Worm (Caenorhabditis elegans) whole organism, late embryonic: Measurements from ENCODE around the gene unc-1.

Experiments
- C08G9.2 ChIP-seq: sonication (generic microtip); optimal IDR thresholded peaks from 2 replicates; lab custom pipeline; 2016; ENCODE audit warnings: mild to moderate bottlenecking, missing genetic modification characterization, moderate library complexity, missing compliant biosample characterization
- C38D4.7 ChIP-seq: fragments of 200-800 bp; sonication (Bioruptor generic); optimal IDR thresholded peaks from 2 replicates; lab custom pipeline; 2018; ENCODE audit warnings: mild to moderate bottlenecking, missing genetic modification characterization, moderate library complexity, missing compliant biosample characterization
- F13H6.1 ChIP-seq: sonication (generic microtip); optimal IDR thresholded peaks from 2 replicates; lab custom pipeline; 2016; ENCODE audit warnings: missing genetic modification characterization, missing compliant biosample characterization
- K02D7.2 ChIP-seq: sonication (generic microtip); optimal IDR thresholded peaks from 2 replicates; lab custom pipeline; 2017; ENCODE audit warnings: mild to moderate bottlenecking, missing genetic modification characterization, missing compliant biosample characterization
- Y22D7AL.16 ChIP-seq: sonication (generic microtip); optimal IDR thresholded peaks from 2 replicates; lab custom pipeline; 2016; ENCODE audit warnings: missing genetic modification characterization, missing compliant biosample characterization
- ahr-1 ChIP-seq: sonication (generic microtip); optimal IDR thresholded peaks from 2 replicates; lab custom pipeline; 2016; ENCODE audit warnings: missing genetic modification characterization, missing compliant biosample characterization
- ama-1 ChIP-seq: fragments of 150-350 bp; optimal IDR thresholded peaks from 2 replicates; lab custom pipeline; 2014
- ceh-14 ChIP-seq: sonication (generic microtip); optimal IDR thresholded peaks from 2 replicates; lab custom pipeline; 2016; ENCODE audit warnings: missing genotype, missing genetic modification characterization, missing compliant biosample characterization
- ceh-18 ChIP-seq: sonication (generic microtip); optimal IDR thresholded peaks from 2 replicates; lab custom pipeline; 2016; ENCODE audit warnings: missing genetic modification characterization, missing compliant biosample characterization
- ceh-2 ChIP-seq: sonication (generic microtip); optimal IDR thresholded peaks from 2 replicates; lab custom pipeline; 2016; ENCODE audit warnings: missing genotype, missing genetic modification characterization, missing compliant biosample characterization
- ceh-22 ChIP-seq: sonication (generic microtip); optimal IDR thresholded peaks from 2 replicates; lab custom pipeline; 2017; ENCODE audit warnings: missing biosample characterization, missing genetic modification characterization
- ceh-30 ChIP-seq: fragments of 150-350 bp; optimal IDR thresholded peaks from 2 replicates; lab custom pipeline; 2014; ENCODE audit warnings: missing biosample characterization, missing genetic modification characterization
- ceh-31 ChIP-seq: sonication (generic microtip); optimal IDR thresholded peaks from 2 replicates; lab custom pipeline; 2016; ENCODE audit warnings: missing genetic modification characterization, missing compliant biosample characterization
- ceh-34 ChIP-seq: sonication (generic microtip); optimal IDR thresholded peaks from 2 replicates; lab custom pipeline; 2016; ENCODE audit warnings: mild to moderate bottlenecking, missing genetic modification characterization, missing compliant biosample characterization
- ceh-48 ChIP-seq: sonication (generic microtip); optimal IDR thresholded peaks from 2 replicates; lab custom pipeline; 2016; ENCODE audit warnings: missing genetic modification characterization, inconsistent platforms, missing compliant biosample characterization
- ceh-6 ChIP-seq: fragments of 200-800 bp; sonication (Bioruptor generic); optimal IDR thresholded peaks from 2 replicates; lab custom pipeline; 2018; ENCODE audit warnings: mild to moderate bottlenecking, missing genetic modification characterization, missing compliant biosample characterization
- ceh-9 ChIP-seq: sonication (generic microtip); optimal IDR thresholded peaks from 2 replicates; lab custom pipeline; 2016; ENCODE audit warnings: mild to moderate bottlenecking, missing genetic modification characterization, inconsistent platforms, missing compliant biosample characterization
- dmd-4 ChIP-seq: sonication (generic microtip); optimal IDR thresholded peaks from 2 replicates; lab custom pipeline; 2016; ENCODE audit warnings: borderline replicate concordance, missing genetic modification characterization, missing compliant biosample characterization
- elt-2 ChIP-seq: sonication (generic microtip); optimal IDR thresholded peaks from 2 replicates; lab custom pipeline; 2016; ENCODE audit warnings: missing genetic modification reagents, missing genetic modification characterization, missing compliant biosample characterization
- elt-4 ChIP-seq: sonication (generic microtip); optimal IDR thresholded peaks from 2 replicates; lab custom pipeline; 2016; ENCODE audit warnings: missing genetic modification characterization, missing compliant biosample characterization
- eyg-1 ChIP-seq: sonication (generic microtip); optimal IDR thresholded peaks from 2 replicates; lab custom pipeline; 2016; ENCODE audit warnings: missing genotype, missing genetic modification characterization, missing compliant biosample characterization
- fax-1 ChIP-seq: sonication (generic microtip); optimal IDR thresholded peaks from 2 replicates; lab custom pipeline; 2016; ENCODE audit warnings: missing genotype, missing genetic modification characterization, missing compliant biosample characterization
- fkh-6 ChIP-seq: sonication (generic microtip); optimal IDR thresholded peaks from 2 replicates; lab custom pipeline; 2016; ENCODE audit warnings: missing genetic modification characterization, missing compliant biosample characterization
- gmeb-2 ChIP-seq: sonication (generic microtip); optimal IDR thresholded peaks from 2 replicates; lab custom pipeline; 2016; ENCODE audit warnings: missing genetic modification characterization, inconsistent platforms, missing compliant biosample characterization
- hlh-30 ChIP-seq: sonication (generic microtip); optimal IDR thresholded peaks from 2 replicates; lab custom pipeline; 2017; ENCODE audit warnings: antibody characterized with exemption, missing genetic modification characterization, missing compliant biosample characterization; ENCODE audit not compliant: insufficient read depth
- hlh-6 ChIP-seq: sonication (generic microtip); optimal IDR thresholded peaks from 2 replicates; lab custom pipeline; 2016; ENCODE audit warnings: missing genotype, missing genetic modification characterization, missing compliant biosample characterization
- hlh-8 ChIP-seq: sonication (generic microtip); optimal IDR thresholded peaks from 2 replicates; lab custom pipeline; 2016; ENCODE audit warnings: missing genotype, missing genetic modification characterization, missing compliant biosample characterization
- lim-6 ChIP-seq: sonication (generic microtip); optimal IDR thresholded peaks from 2 replicates; lab custom pipeline; 2016; ENCODE audit warnings: missing genetic modification characterization, missing compliant biosample characterization
- madf-2 ChIP-seq: sonication (generic microtip); optimal IDR thresholded peaks from 2 replicates; lab custom pipeline; 2017; ENCODE audit warnings: missing genetic modification characterization, missing compliant biosample characterization
- nfya-1 ChIP-seq: sonication (generic microtip); optimal IDR thresholded peaks from 2 replicates; lab custom pipeline; 2017; ENCODE audit warnings: missing genetic modification characterization, mild to moderate bottlenecking, missing compliant biosample characterization, antibody characterized with exemption, moderate library complexity
- nhr-232 ChIP-seq: sonication (generic microtip); optimal IDR thresholded peaks from 2 replicates; lab custom pipeline; 2016; ENCODE audit warnings: missing genetic modification characterization, missing compliant biosample characterization
- npax-4 ChIP-seq: sonication (generic microtip); optimal IDR thresholded peaks from 2 replicates; lab custom pipeline; 2016; ENCODE audit warnings: missing genetic modification characterization, missing compliant biosample characterization
- pag-3 ChIP-seq: sonication (generic microtip); optimal IDR thresholded peaks from 2 replicates; lab custom pipeline; 2016; ENCODE audit warnings: missing compliant biosample characterization, missing genetic modification characterization, borderline replicate concordance
- pat-9 ChIP-seq: fragments of 200-800 bp; sonication (Bioruptor generic); optimal IDR thresholded peaks from 2 replicates; lab custom pipeline; 2018; ENCODE audit warnings: mild to moderate bottlenecking, missing genetic modification characterization, moderate library complexity, missing compliant biosample characterization
- pax-1 ChIP-seq: fragments of 150-350 bp; optimal IDR thresholded peaks from 2 replicates; lab custom pipeline; 2014; ENCODE audit warnings: missing biosample characterization, missing genetic modification characterization
- pha-2 ChIP-seq: sonication (generic microtip); optimal IDR thresholded peaks from 2 replicates; lab custom pipeline; 2017; ENCODE audit warnings: mild to moderate bottlenecking, missing genetic modification characterization, missing compliant biosample characterization
- pha-4 ChIP-seq: fragments of 150-350 bp; optimal IDR thresholded peaks from 2 replicates; lab custom pipeline; 2018; ENCODE audit warnings: missing biosample characterization, missing genetic modification reagents, missing genetic modification characterization
- pros-1 ChIP-seq: fragments of 150-350 bp; optimal IDR thresholded peaks from 2 replicates; lab custom pipeline; 2014; ENCODE audit warnings: missing biosample characterization, missing genetic modification reagents, missing genetic modification characterization
- ref-2 ChIP-seq: sonication (generic microtip); optimal IDR thresholded peaks from 2 replicates; lab custom pipeline; 2016; ENCODE audit warnings: missing genetic modification characterization, missing compliant biosample characterization
- rnt-1 ChIP-seq: sonication (generic microtip); optimal IDR thresholded peaks from 2 replicates; lab custom pipeline; 2016; ENCODE audit warnings: missing genetic modification characterization, missing compliant biosample characterization
- sdc-2 ChIP-seq: sonication (generic microtip); optimal IDR thresholded peaks from 2 replicates; lab custom pipeline; 2016; ENCODE audit warnings: missing genotype, missing genetic modification characterization, missing compliant biosample characterization
- sox-2 ChIP-seq: fragments of 200-800 bp; sonication (Bioruptor generic); IDR thresholded peaks from 2 replicates; pipeline ENCODE4 v1.3.6; 2022; ENCODE audit warnings: missing genetic modification reagents, missing genetic modification characterization, missing compliant biosample characterization
- sox-4 ChIP-seq: sonication (generic microtip); optimal IDR thresholded peaks from 2 replicates; lab custom pipeline; 2017; ENCODE audit warnings: mild to moderate bottlenecking, missing genetic modification characterization, inconsistent platforms, missing compliant biosample characterization
- syd-9 ChIP-seq: sonication (generic microtip); optimal IDR thresholded peaks from 2 replicates; lab custom pipeline; 2016; ENCODE audit warnings: mild to moderate bottlenecking, missing genetic modification characterization, moderate library complexity, missing compliant biosample characterization
- tbx-2 ChIP-seq: sonication (generic microtip); optimal IDR thresholded peaks from 2 replicates; lab custom pipeline; 2016; ENCODE audit warnings: missing genetic modification characterization, missing compliant biosample characterization
- tbx-7 ChIP-seq: sonication (generic microtip); optimal IDR thresholded peaks from 2 replicates; lab custom pipeline; 2016; ENCODE audit warnings: missing genotype, missing genetic modification characterization, missing compliant biosample characterization
- unc-3 ChIP-seq, 2 experiments: fragments of 200-800 bp in 1 of 2; sonication (Bioruptor generic) in 1 of 2; sonication (generic microtip) in 1 of 2; conservative IDR thresholded peaks in 1 of 2; optimal IDR thresholded peaks in 1 of 2; 2 replicates each; pipeline versions ENCODE4 v1.3.6 to Lab custom; 2016 to 2022; ENCODE audit warnings: missing compliant biosample characterization in 2 of 2, missing genetic modification characterization in 2 of 2, missing genetic modification reagents in 1 of 2
- unc-42 ChIP-seq: sonication (generic microtip); optimal IDR thresholded peaks from 2 replicates; lab custom pipeline; 2016; ENCODE audit warnings: missing genotype, missing genetic modification characterization, missing compliant biosample characterization
- unc-55 ChIP-seq: sonication (generic microtip); optimal IDR thresholded peaks from 2 replicates; lab custom pipeline; 2017; ENCODE audit warnings: missing biosample characterization, missing genetic modification reagents, missing genetic modification characterization
- unc-86 ChIP-seq: sonication (generic microtip); optimal IDR thresholded peaks from 2 replicates; lab custom pipeline; 2016; ENCODE audit warnings: missing genetic modification characterization, missing compliant biosample characterization
- zip-5 ChIP-seq: sonication (generic microtip); optimal IDR thresholded peaks from 2 replicates; lab custom pipeline; 2016; ENCODE audit warnings: missing genetic modification characterization, missing compliant biosample characterization
- ztf-16 ChIP-seq: sonication (generic microtip); optimal IDR thresholded peaks from 2 replicates; lab custom pipeline; 2017; ENCODE audit warnings: missing genetic modification characterization, missing compliant biosample characterization

unc-1 gene

DNA sequence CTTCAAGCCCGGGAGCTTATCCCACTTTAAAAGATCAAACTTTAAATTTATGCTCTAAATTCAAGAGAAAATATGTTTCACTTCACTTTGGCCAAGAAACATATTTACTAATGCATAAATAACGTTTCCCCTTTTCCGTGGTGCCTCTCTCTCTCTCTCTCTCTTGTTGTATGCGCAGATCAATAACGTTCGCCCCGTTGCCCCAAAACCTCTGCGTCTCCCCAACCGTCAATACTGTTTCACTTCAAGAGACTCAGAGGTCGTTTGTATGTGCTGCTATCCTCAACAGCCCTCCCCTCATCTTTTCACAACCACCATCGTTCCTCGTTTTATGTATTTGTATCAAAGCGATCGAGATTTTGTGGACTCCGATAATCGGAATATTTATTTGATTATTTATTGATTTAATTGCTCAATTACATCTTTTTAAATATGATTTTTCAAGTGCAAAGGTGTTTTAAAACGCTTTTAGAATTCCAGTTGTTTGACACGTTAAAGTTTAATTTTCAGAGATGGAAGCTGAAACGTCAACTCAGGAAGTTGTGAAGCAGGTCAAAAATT lies 41.5 kb upstream of the unc-1 start, which contains the start of gene ife-4:
Gene ife-4 (plus strand): TSS at position 511 of the 561 bp plus-strand sequence.
- no peak for TF ChIP-seq K02D7.2 (tag; lab: Kevin White, UChicago)
- no peak for TF ChIP-seq nhr-232 (tag; lab: Kevin White, UChicago)
- TF ChIP-seq tbx-2 (tag; lab: Kevin White, UChicago) = peak; percentile 67
- no peak for TF ChIP-seq madf-2
- TF ChIP-seq C38D4.7 (GFP tag; lab: Kevin White, UChicago) = no peak
- TF ChIP-seq ref-2 (tag; lab: Kevin White, UChicago) = peak; percentile 55
- no peak for TF ChIP-seq ceh-30
- no peak for TF ChIP-seq pha-2
- peak; percentile 5 for TF ChIP-seq hlh-30
- no peak for TF ChIP-seq ceh-14
- no peak for TF ChIP-seq elt-2 (tag; lab: Kevin White, UChicago)
- peak; percentile 85 for TF ChIP-seq ceh-31
- TF ChIP-seq Y22D7AL.16 = no peak
- TF ChIP-seq F13H6.1 = no peak
- no peak for TF ChIP-seq eyg-1 (tag; lab: Kevin White, UChicago)
- peak; percentile 61 for TF ChIP-seq nfya-1 (tag; lab: Kevin White, UChicago)
- TF ChIP-seq ceh-2 = peak; percentile 59
- TF ChIP-seq ceh-34 (tag; lab: Kevin White, UChicago) = peak; percentile 60
- peak; percentile 40 for TF ChIP-seq sdc-2 (tag; lab: Kevin White, UChicago)
- no peak for TF ChIP-seq npax-4
- no peak for TF ChIP-seq hlh-6 (tag; lab: Kevin White, UChicago)
- TF ChIP-seq zip-5 = no peak
- no peak for TF ChIP-seq ceh-9 (tag; lab: Kevin White, UChicago)
- no peak for TF ChIP-seq gmeb-2 (tag; lab: Kevin White, UChicago)
- no peak for TF ChIP-seq ztf-16 (tag; lab: Kevin White, UChicago)
- TF ChIP-seq pax-1 (tag; lab: Kevin White, UChicago) = no peak
- TF ChIP-seq ceh-6 (GFP tag; lab: Kevin White, UChicago) = no peak
- no peak for TF ChIP-seq tbx-7
- no peak for TF ChIP-seq unc-3 (GFP tag; conservative IDR thresholded peaks at IDR 0.05; lab: Robert Waterston, UW)
- no peak for TF ChIP-seq unc-3 (tag; optimal IDR thresholded peaks at IDR 0.05; lab: Kevin White, UChicago)
- TF ChIP-seq fkh-6 (tag; lab: Kevin White, UChicago) = no peak
- TF ChIP-seq fax-1 = peak; percentile 15
- peak; percentile 22 for TF ChIP-seq rnt-1
- no peak for TF ChIP-seq pha-4 (tag; lab: Kevin White, UChicago)
- TF ChIP-seq sox-4 (tag; lab: Kevin White, UChicago) = no peak
- TF ChIP-seq unc-55 (GFP tag; lab: Kevin White, UChicago) = peak; percentile 72
- TF ChIP-seq unc-42 (tag; lab: Kevin White, UChicago) = peak; percentile 64
- peak; percentile 32 for TF ChIP-seq ceh-18 (tag; lab: Kevin White, UChicago)
- TF ChIP-seq ahr-1 (tag; lab: Kevin White, UChicago) = no peak
- TF ChIP-seq hlh-8 (tag; lab: Kevin White, UChicago) = peak; percentile 36
- TF ChIP-seq pros-1 = no peak
- TF ChIP-seq ama-1 = no peak
- no peak for TF ChIP-seq unc-86 (tag; lab: Kevin White, UChicago)
- no peak for TF ChIP-seq dmd-4
- no peak for TF ChIP-seq syd-9 (tag; lab: Kevin White, UChicago)
- TF ChIP-seq pag-3 (tag; lab: Kevin White, UChicago) = no peak
- no peak for TF ChIP-seq lim-6 (tag; lab: Kevin White, UChicago)
- peak; percentile 18 for TF ChIP-seq C08G9.2 (tag; lab: Kevin White, UChicago)
- TF ChIP-seq sox-2 (GFP tag; lab: Robert Waterston, UW) = no peak
- no peak for TF ChIP-seq ceh-22 (tag; lab: Kevin White, UChicago)
- no peak for TF ChIP-seq elt-4 (tag; lab: Kevin White, UChicago)
- TF ChIP-seq pat-9 (tag; lab: Kevin White, UChicago) = no peak
- TF ChIP-seq ceh-48 = peak; percentile 87
